Fruit fly (Drosophila melanogaster) Kc167 (cell line): ENCODE measurements around the gene Cfp1.

ENCODE experiments used
- Myc ChIP-seq: fragments of >200 bp; optimal IDR thresholded peaks from 2 replicates; lab custom pipeline; 2017; ENCODE audit warnings: missing external identifiers
- Sin3A ChIP-seq: fragments of >200 bp; optimal IDR thresholded peaks from 2 replicates; lab custom pipeline; 2018; ENCODE audit warnings: missing external identifiers
- h ChIP-seq: fragments of >200 bp; optimal IDR thresholded peaks from 3 replicates; lab custom pipeline; 2018; ENCODE audit warnings: missing external identifiers
- insv ChIP-seq: fragments of >200 bp; optimal IDR thresholded peaks from 3 replicates; lab custom pipeline; 2018; ENCODE audit warnings: missing external identifiers
- psq ChIP-seq: fragments of >200 bp; optimal IDR thresholded peaks from 2 replicates; lab custom pipeline; 2017; ENCODE audit warnings: missing external identifiers

- TF ChIP-seq Sin3A (lab: Kevin White, UChicago) (no peak), insv (no peak), psq (lab: Kevin White, UChicago) (no peak), h (lab: Kevin White, UChicago) (no peak), Myc (lab: Kevin White, UChicago) (no peak)
Observed at dm6 chrX:9305735-9306134, 33.0 kb upstream of the Cfp1 start.
